Worm (Caenorhabditis elegans) whole organism, L2 larva: ENCODE results near the gene cest-26.
A peak's percentile ranks its signal among the peaks of the same experiment; 100 is the strongest.

Experiments
- C34F6.9 ChIP-seq: fragments of 150-350 bp; optimal IDR thresholded peaks from 2 replicates; lab custom pipeline; 2014; ENCODE audit warnings: missing biosample characterization, missing genetic modification characterization
- F13H6.1 ChIP-seq: sonication (generic microtip); optimal IDR thresholded peaks from 2 replicates; lab custom pipeline; 2016; ENCODE audit warnings: missing genetic modification characterization, missing compliant biosample characterization
- R02D3.7 ChIP-seq: fragments of 150-350 bp; optimal IDR thresholded peaks from 2 replicates; lab custom pipeline; 2014; ENCODE audit warnings: missing biosample characterization, missing genetic modification characterization
- Y55F3AM.14 ChIP-seq: fragments of 200-800 bp; sonication (Bioruptor generic); optimal IDR thresholded peaks from 2 replicates; lab custom pipeline; 2018; ENCODE audit warnings: mild to moderate bottlenecking, missing genetic modification characterization, missing compliant biosample characterization
- ZK546.5 ChIP-seq: sonication (generic microtip); optimal IDR thresholded peaks from 2 replicates; lab custom pipeline; 2017; ENCODE audit warnings: missing biosample characterization, missing genetic modification characterization
- alr-1 ChIP-seq: fragments of 150-350 bp; optimal IDR thresholded peaks from 2 replicates; lab custom pipeline; 2014; ENCODE audit warnings: missing biosample characterization, missing genetic modification characterization
- aly-2 ChIP-seq: fragments of 150-350 bp; optimal IDR thresholded peaks from 2 replicates; lab custom pipeline; 2014; ENCODE audit warnings: missing biosample characterization, missing genetic modification characterization
- ama-1 ChIP-seq: fragments of 150-350 bp; optimal IDR thresholded peaks from 2 replicates; lab custom pipeline; 2018; ENCODE audit warnings: inconsistent platforms
- blmp-1 ChIP-seq: sonication (generic microtip); optimal IDR thresholded peaks from 2 replicates; lab custom pipeline; 2017; ENCODE audit warnings: missing genetic modification characterization, mild to moderate bottlenecking, missing compliant biosample characterization, antibody characterized with exemption, moderate library complexity; ENCODE audit not compliant: insufficient read depth
- ceh-16 ChIP-seq: fragments of 150-350 bp; optimal IDR thresholded peaks from 2 replicates; lab custom pipeline; 2014; ENCODE audit warnings: missing biosample characterization, missing genetic modification characterization
- ceh-82 ChIP-seq: fragments of 150-350 bp; optimal IDR thresholded peaks from 2 replicates; lab custom pipeline; 2014; ENCODE audit warnings: missing biosample characterization, missing genetic modification characterization
- crh-2 ChIP-seq: sonication (generic microtip); optimal IDR thresholded peaks from 2 replicates; lab custom pipeline; 2017; ENCODE audit warnings: missing biosample characterization, missing genetic modification characterization
- dmd-4 ChIP-seq: sonication (generic microtip); optimal IDR thresholded peaks from 2 replicates; lab custom pipeline; 2017; ENCODE audit warnings: missing biosample characterization, missing genetic modification characterization
- egl-27 ChIP-seq: sonication (generic microtip); optimal IDR thresholded peaks from 3 replicates; lab custom pipeline; 2017; ENCODE audit warnings: missing biosample characterization, missing genetic modification reagents, missing genetic modification characterization
- elt-1 ChIP-seq: fragments of 150-350 bp; optimal IDR thresholded peaks from 2 replicates; lab custom pipeline; 2014; ENCODE audit warnings: missing biosample characterization, missing genetic modification characterization
- elt-3 ChIP-seq: sonication (generic microtip); optimal IDR thresholded peaks from 2 replicates; lab custom pipeline; 2017; ENCODE audit warnings: missing biosample characterization, missing genetic modification characterization
- fos-1 ChIP-seq: fragments of 150-350 bp; optimal IDR thresholded peaks from 2 replicates; lab custom pipeline; 2014; ENCODE audit warnings: missing biosample characterization, missing genetic modification characterization
- gmeb-1 ChIP-seq: fragments of 150-350 bp; optimal IDR thresholded peaks from 2 replicates; lab custom pipeline; 2014; ENCODE audit warnings: missing biosample characterization, missing genetic modification characterization
- lin-11 ChIP-seq: fragments of 150-350 bp; sonication (generic microtip); optimal IDR thresholded peaks from 2 replicates; lab custom pipeline; 2014; ENCODE audit warnings: missing biosample characterization, missing genetic modification characterization, inconsistent platforms, mixed read lengths
- lin-13 ChIP-seq: fragments of 150-350 bp; optimal IDR thresholded peaks from 2 replicates; lab custom pipeline; 2014; ENCODE audit warnings: missing biosample characterization, missing genetic modification reagents, missing genetic modification characterization
- lin-39 ChIP-seq: fragments of 150-350 bp; optimal IDR thresholded peaks from 2 replicates; lab custom pipeline; 2014; ENCODE audit warnings: missing biosample characterization, missing genetic modification reagents, missing genetic modification characterization
- lsy-2 ChIP-seq, 2 experiments: fragments of 150-350 bp in 1 of 2; sonication (generic microtip) in 1 of 2; optimal IDR thresholded peaks; 2 replicates each; lab custom pipeline; 2014 to 2017; ENCODE audit warnings: missing biosample characterization in 2 of 2, missing genetic modification characterization in 2 of 2
- mab-5 ChIP-seq: fragments of 150-350 bp; optimal IDR thresholded peaks from 2 replicates; lab custom pipeline; 2014; ENCODE audit warnings: missing biosample characterization, missing genetic modification characterization
- mbf-1 ChIP-seq: sonication (generic microtip); optimal IDR thresholded peaks from 2 replicates; lab custom pipeline; 2017; ENCODE audit warnings: missing biosample characterization, missing genetic modification characterization
- mdl-1 ChIP-seq, 2 experiments: fragments of 150-350 bp in 1 of 2; sonication (generic microtip) in 1 of 2; optimal IDR thresholded peaks; 2 replicates each; lab custom pipeline; 2017; ENCODE audit warnings: missing biosample characterization in 2 of 2, missing genetic modification characterization in 2 of 2
- nhr-10 ChIP-seq: sonication (generic microtip); optimal IDR thresholded peaks from 2 replicates; lab custom pipeline; 2017; ENCODE audit warnings: missing biosample characterization, missing genetic modification characterization
- nhr-11 ChIP-seq: fragments of 150-350 bp; optimal IDR thresholded peaks from 2 replicates; lab custom pipeline; 2014; ENCODE audit warnings: missing biosample characterization, missing genetic modification characterization
- nhr-12 ChIP-seq: fragments of 150-350 bp; optimal IDR thresholded peaks from 2 replicates; lab custom pipeline; 2014; ENCODE audit warnings: missing biosample characterization, missing genetic modification characterization
- nhr-129 ChIP-seq: fragments of 150-350 bp; optimal IDR thresholded peaks from 2 replicates; lab custom pipeline; 2014; ENCODE audit warnings: missing biosample characterization, missing genetic modification characterization
- nhr-21 ChIP-seq: fragments of 150-350 bp; optimal IDR thresholded peaks from 2 replicates; lab custom pipeline; 2014; ENCODE audit warnings: missing biosample characterization, missing genetic modification characterization
- nhr-23 ChIP-seq: fragments of 150-350 bp; optimal IDR thresholded peaks from 2 replicates; lab custom pipeline; 2014; ENCODE audit warnings: missing biosample characterization, missing genetic modification reagents, missing genetic modification characterization
- nhr-237 ChIP-seq: fragments of 150-350 bp; optimal IDR thresholded peaks from 2 replicates; lab custom pipeline; 2014; ENCODE audit warnings: missing biosample characterization, missing genetic modification characterization
- nhr-25 ChIP-seq: fragments of 150-350 bp; sonication (generic microtip); optimal IDR thresholded peaks from 3 replicates; lab custom pipeline; 2014; ENCODE audit warnings: missing biosample characterization, missing genetic modification characterization
- nhr-6 ChIP-seq: fragments of 150-350 bp; optimal IDR thresholded peaks from 2 replicates; lab custom pipeline; 2014; ENCODE audit warnings: missing biosample characterization, missing genetic modification characterization
- nhr-77 ChIP-seq: fragments of 150-350 bp; optimal IDR thresholded peaks from 2 replicates; lab custom pipeline; 2014; ENCODE audit warnings: missing biosample characterization, missing genetic modification characterization
- peb-1 ChIP-seq: fragments of 150-350 bp; optimal IDR thresholded peaks from 2 replicates; lab custom pipeline; 2014; ENCODE audit warnings: missing biosample characterization, missing genetic modification characterization
- sem-4 ChIP-seq: fragments of 150-350 bp; optimal IDR thresholded peaks from 2 replicates; lab custom pipeline; 2014; ENCODE audit warnings: missing biosample characterization, missing genetic modification reagents, missing genetic modification characterization
- skn-1 ChIP-seq: sonication (generic microtip); optimal IDR thresholded peaks from 2 replicates; lab custom pipeline; 2017; ENCODE audit warnings: missing biosample characterization, missing genetic modification characterization
- sma-3 ChIP-seq: sonication (generic microtip); optimal IDR thresholded peaks from 2 replicates; lab custom pipeline; 2016; ENCODE audit warnings: missing genetic modification reagents, missing genetic modification characterization, missing compliant biosample characterization
- sma-9 ChIP-seq, 2 experiments: fragments of 150-350 bp in 1 of 2; sonication (generic microtip) in 1 of 2; optimal IDR thresholded peaks; 2 replicates each; lab custom pipeline; 2014 to 2016; ENCODE audit warnings: missing genetic modification characterization in 2 of 2, mild to moderate bottlenecking in 1 of 2, missing biosample characterization in 1 of 2, missing compliant biosample characterization in 1 of 2, missing genetic modification reagents in 1 of 2, moderate library complexity in 1 of 2
- snpc-4 ChIP-seq: fragments of 150-350 bp; optimal IDR thresholded peaks from 2 replicates; lab custom pipeline; 2014; ENCODE audit warnings: missing biosample characterization, missing genetic modification characterization
- unc-39 ChIP-seq: fragments of 150-350 bp; optimal IDR thresholded peaks from 2 replicates; lab custom pipeline; 2014; ENCODE audit warnings: missing biosample characterization, missing genetic modification characterization
- unc-55 ChIP-seq: fragments of 150-350 bp; sonication (generic microtip); optimal IDR thresholded peaks from 3 replicates; lab custom pipeline; 2014; ENCODE audit warnings: missing biosample characterization, missing genetic modification reagents, missing genetic modification characterization
- unc-62 ChIP-seq: fragments of 150-350 bp; optimal IDR thresholded peaks from 2 replicates; lab custom pipeline; 2014; ENCODE audit warnings: missing biosample characterization, missing genetic modification reagents, missing genetic modification characterization
- zag-1 ChIP-seq: fragments of 150-350 bp; optimal IDR thresholded peaks from 2 replicates; lab custom pipeline; 2014; ENCODE audit warnings: missing biosample characterization, missing genetic modification characterization
- ztf-1 ChIP-seq: fragments of 200-800 bp; sonication (Bioruptor generic); conservative IDR thresholded peaks from 2 replicates; pipeline ENCODE4 v1.3.6; 2022; ENCODE audit warnings: missing genetic modification characterization, missing compliant biosample characterization
- ztf-11 ChIP-seq: sonication (generic microtip); optimal IDR thresholded peaks from 2 replicates; lab custom pipeline; 2017; ENCODE audit warnings: missing biosample characterization, missing genetic modification characterization
- ztf-4 ChIP-seq: fragments of 150-350 bp; optimal IDR thresholded peaks from 2 replicates; lab custom pipeline; 2014; ENCODE audit warnings: missing biosample characterization, missing genetic modification characterization

cest-26 gene

ce11 chrX:4448283-4448682 is 10.8 kb upstream of the cest-26 start, which contains the start of gene mltn-13:
mltn-13 (minus strand) TSS chrX:4448383.
- TF ChIP-seq R02D3.7 (tag; lab: Kevin White, UChicago) (no peak), lin-39 (no peak), ama-1 (no peak), ztf-1 (GFP tag; lab: Robert Waterston, UW) (no peak), nhr-237 (tag; lab: Kevin White, UChicago) (no peak), lin-11 (tag; lab: Kevin White, UChicago) (no peak), nhr-11 (tag; lab: Kevin White, UChicago) (no peak), fos-1 (tag; lab: Kevin White, UChicago) (no peak), Y55F3AM.14 (GFP tag; lab: Kevin White, UChicago) (no peak), blmp-1 (no peak)

DNA sequence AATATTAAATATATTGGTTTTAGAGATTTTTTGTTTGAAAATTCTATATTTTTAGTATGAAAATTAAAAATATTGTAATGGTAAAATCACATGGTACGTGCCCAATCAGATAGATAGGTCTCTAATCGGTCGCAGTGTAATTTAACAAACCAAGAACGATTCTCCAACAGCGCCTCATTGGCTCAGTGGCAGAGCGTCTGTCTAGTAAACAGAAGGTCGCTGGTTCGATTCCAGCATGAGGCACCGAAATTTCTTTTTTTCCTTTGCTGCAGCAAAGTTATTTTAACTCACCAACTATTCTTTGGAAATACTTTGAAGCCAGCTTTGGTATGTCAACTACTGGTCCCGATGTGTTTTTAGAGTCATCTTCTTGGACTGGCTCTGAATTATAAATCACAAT is 7.4 kb upstream of the cest-26 start:
- TF ChIP-seq mab-5, result no peak
- TF ChIP-seq crh-2 (tag; lab: Kevin White, UChicago), result peak; percentile 3
- TF ChIP-seq sma-3 (GFP tag; lab: Kevin White, UChicago), result peak; percentile 19
- TF ChIP-seq C34F6.9 (tag; lab: Kevin White, UChicago), result peak; percentile 17
- peak; percentile 68 for TF ChIP-seq nhr-129
- TF ChIP-seq fos-1 (tag; lab: Kevin White, UChicago), result peak; percentile 38
- peak; percentile 52 for TF ChIP-seq sma-9 (GFP tag; optimal IDR thresholded peaks at IDR 0.05; lab: Kevin White, UChicago)
- TF ChIP-seq sma-9 (tag; optimal IDR thresholded peaks at IDR 0.05; lab: Kevin White, UChicago), result no peak
- TF ChIP-seq nhr-23 (tag; lab: Kevin White, UChicago), result no peak
- TF ChIP-seq nhr-6 (tag; lab: Kevin White, UChicago), result no peak
- TF ChIP-seq, all 48 proteins: peak for 6

DNA sequence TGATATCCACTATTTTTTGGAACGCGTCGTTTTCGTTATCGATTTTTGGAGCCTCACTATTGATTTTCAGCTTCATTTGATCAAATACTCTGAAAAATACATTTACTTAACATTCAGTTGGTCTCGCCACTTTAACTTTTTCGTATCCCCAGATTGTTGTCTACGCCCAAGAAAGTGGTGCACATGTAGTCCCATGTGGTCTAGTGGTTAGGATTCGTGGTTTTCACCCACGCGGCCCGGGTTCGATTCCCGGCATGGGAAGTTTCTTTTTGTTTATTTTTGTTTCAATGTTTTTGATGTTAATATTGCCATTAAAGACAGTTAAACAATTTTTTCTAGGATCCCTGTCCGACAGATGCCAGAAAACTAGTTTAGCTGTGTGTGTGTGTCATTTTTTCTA is 6.6 kb upstream of the cest-26 start:
- no peak for TF ChIP-seq skn-1 (tag; lab: Kevin White, UChicago)
- TF ChIP-seq nhr-23 (tag; lab: Kevin White, UChicago), result no peak
- TF ChIP-seq nhr-6 (tag; lab: Kevin White, UChicago), result no peak
- no peak for TF ChIP-seq lin-11 (tag; lab: Kevin White, UChicago)
- no peak for TF ChIP-seq ztf-1 (GFP tag; lab: Robert Waterston, UW)
- no peak for TF ChIP-seq lin-39
- peak; percentile 41 for TF ChIP-seq nhr-21
- peak in 1 of 2 experiments; percentile 42 for TF ChIP-seq lsy-2 (tag; optimal IDR thresholded peaks at IDR 0.05; lab: Kevin White, UChicago)
- TF ChIP-seq zag-1 (tag; lab: Kevin White, UChicago), result no peak
- peak; percentile 20 for TF ChIP-seq sem-4 (tag; lab: Kevin White, UChicago)
- peak; percentile 27 for TF ChIP-seq C34F6.9 (tag; lab: Kevin White, UChicago)
- TF ChIP-seq unc-39 (tag; lab: Kevin White, UChicago), result no peak
- no peak for TF ChIP-seq nhr-25
- TF ChIP-seq mab-5, result no peak
- TF ChIP-seq Y55F3AM.14 (GFP tag; lab: Kevin White, UChicago), result no peak
- no peak for TF ChIP-seq dmd-4 (tag; lab: Kevin White, UChicago)
- TF ChIP-seq nhr-11 (tag; lab: Kevin White, UChicago), result no peak
- no peak for TF ChIP-seq peb-1 (tag; lab: Kevin White, UChicago)
- TF ChIP-seq aly-2 (tag; lab: Kevin White, UChicago), result no peak
- TF ChIP-seq alr-1 (tag; lab: Kevin White, UChicago), result no peak
- no peak for TF ChIP-seq blmp-1
- TF ChIP-seq elt-3, result no peak
- TF ChIP-seq nhr-12 (tag; lab: Kevin White, UChicago), result no peak
- peak; percentile 70 for TF ChIP-seq nhr-129
- no peak for TF ChIP-seq elt-1
- TF ChIP-seq nhr-77 (tag; lab: Kevin White, UChicago), result no peak
- TF ChIP-seq egl-27 (tag; lab: Kevin White, UChicago), result peak; percentile 45
- TF ChIP-seq crh-2 (tag; lab: Kevin White, UChicago), result peak; percentile 44
- no peak for TF ChIP-seq ceh-82 (tag; lab: Kevin White, UChicago)
- TF ChIP-seq snpc-4 (tag; lab: Kevin White, UChicago), result peak; percentile 3
- no peak for TF ChIP-seq unc-62
- peak; percentile 41 for TF ChIP-seq gmeb-1
- TF ChIP-seq ztf-4 (tag; lab: Kevin White, UChicago), result no peak
- TF ChIP-seq fos-1 (tag; lab: Kevin White, UChicago), result peak; percentile 29
- no peak for TF ChIP-seq nhr-237 (tag; lab: Kevin White, UChicago)
- no peak for TF ChIP-seq sma-3 (GFP tag; lab: Kevin White, UChicago)
- no peak for TF ChIP-seq mbf-1 (tag; lab: Kevin White, UChicago)
- peak in 1 of 2 experiments; percentile 51 for TF ChIP-seq mdl-1 (tag; optimal IDR thresholded peaks at IDR 0.05; lab: Kevin White, UChicago)
- no peak for TF ChIP-seq ceh-16
- TF ChIP-seq ZK546.5 (tag; lab: Kevin White, UChicago), result no peak
- peak; percentile 62 for TF ChIP-seq unc-55 (GFP tag; lab: Kevin White, UChicago)
- TF ChIP-seq ztf-11, result no peak
- no peak for TF ChIP-seq ama-1
- no peak for TF ChIP-seq nhr-10
- peak; percentile 55 for TF ChIP-seq F13H6.1
- no peak for TF ChIP-seq R02D3.7 (tag; lab: Kevin White, UChicago)
- peak; percentile 32 for TF ChIP-seq lin-13 (GFP tag; lab: Kevin White, UChicago)
